Worm (Caenorhabditis elegans): ENCODE measurements around the gene msp-45.

The msp-45 gene

ce11 chrII:5187934-5188333 lies 31.1 kb upstream of the msp-45 start:
- TF ChIP-seq ZK546.5 (tag; optimal IDR thresholded peaks at IDR 0.05) (no peak), lsy-12 (tag; optimal IDR thresholded peaks at IDR 0.05) (no peak), nfya-1 (tag; optimal IDR thresholded peaks at IDR 0.05; ENCODE audit: insufficient read depth) (no peak), eor-1 (tag; optimal IDR thresholded peaks at IDR 0.05) (no peak), hmg-11 (tag; optimal IDR thresholded peaks at IDR 0.05) (no peak), jun-1 (tag; optimal IDR thresholded peaks at IDR 0.05) (no peak), egl-27 (tag; optimal IDR thresholded peaks at IDR 0.05) (no peak), skn-1 (tag; optimal IDR thresholded peaks at IDR 0.05) (no peak), pha-4 (tag; optimal IDR thresholded peaks at IDR 0.05) (no peak), daf-12 (tag; optimal IDR thresholded peaks at IDR 0.05) (no peak), ztf-4 (tag; optimal IDR thresholded peaks at IDR 0.05) (no peak), ama-1 (optimal IDR thresholded peaks at IDR 0.05) (no peak), lin-15B (tag; optimal IDR thresholded peaks at IDR 0.05) (no peak), egl-5 (tag; optimal IDR thresholded peaks at IDR 0.05) (no peak)

ce11 chrII:5187469-5187868 lies 30.6 kb upstream of the msp-45 start, which contains the start of gene crh-2:
TSS of gene crh-2 (minus strand) at chrII:5187569.
- TF ChIP-seq nhr-12 (tag; optimal IDR thresholded peaks at IDR 0.05), result no peak
- no peak for TF ChIP-seq snpc-4 (tag; optimal IDR thresholded peaks at IDR 0.05)

- TF ChIP-seq pqm-1 (tag; optimal IDR thresholded peaks at IDR 0.05) (peak; percentile 30), elt-2 (tag; optimal IDR thresholded peaks at IDR 0.05) (peak; percentile 94), nhr-25 (tag; optimal IDR thresholded peaks at IDR 0.05) (no peak), nhr-43 (tag; optimal IDR thresholded peaks at IDR 0.05; ENCODE audit: poor library complexity, severe bottlenecking) (no peak)
Measured at ce11 chrII:5186870-5187269, 30.0 kb upstream of the msp-45 start.

- TF ChIP-seq fkh-10 (GFP tag; optimal IDR thresholded peaks at IDR 0.05), result no peak
- no peak for TF ChIP-seq nhr-77 (tag; optimal IDR thresholded peaks at IDR 0.05)
- no peak for TF ChIP-seq R02D3.7 (tag; optimal IDR thresholded peaks at IDR 0.05)
- no peak for TF ChIP-seq daf-12 (tag; optimal IDR thresholded peaks at IDR 0.05)
- TF ChIP-seq pha-4 (tag; optimal IDR thresholded peaks at IDR 0.05), result peak; percentile 43
- TF ChIP-seq tbx-2 (tag; optimal IDR thresholded peaks at IDR 0.05), result no peak
- TF ChIP-seq unc-39 (tag; optimal IDR thresholded peaks at IDR 0.05), result no peak
- TF ChIP-seq aly-2 (tag; optimal IDR thresholded peaks at IDR 0.05), result no peak
- peak; percentile 95 for TF ChIP-seq pqm-1 (tag; optimal IDR thresholded peaks at IDR 0.05)
- TF ChIP-seq snpc-4 (tag; optimal IDR thresholded peaks at IDR 0.05), result no peak
- peak; percentile 99 for TF ChIP-seq elt-2 (tag; optimal IDR thresholded peaks at IDR 0.05)
- no peak for TF ChIP-seq lin-39 (tag; optimal IDR thresholded peaks at IDR 0.05)
- no peak for TF ChIP-seq fos-1 (tag; optimal IDR thresholded peaks at IDR 0.05)
- TF ChIP-seq ceh-16 (tag; optimal IDR thresholded peaks at IDR 0.05), result no peak
- no peak for TF ChIP-seq nhr-28 (tag; optimal IDR thresholded peaks at IDR 0.05)
- no peak for TF ChIP-seq nhr-25 (tag; optimal IDR thresholded peaks at IDR 0.05)
- TF ChIP-seq unc-62 (GFP tag; optimal IDR thresholded peaks at IDR 0.05), result no peak
- no peak for TF ChIP-seq mdl-1 (tag; optimal IDR thresholded peaks at IDR 0.05)
- no peak for TF ChIP-seq lsy-12 (tag; optimal IDR thresholded peaks at IDR 0.05)
- peak; percentile 13 for TF ChIP-seq ceh-28 (tag; optimal IDR thresholded peaks at IDR 0.05)
- no peak for TF ChIP-seq ztf-11 (tag; optimal IDR thresholded peaks at IDR 0.05)
- TF ChIP-seq eor-1 (tag; optimal IDR thresholded peaks at IDR 0.05), result no peak
- TF ChIP-seq nhr-12 (tag; optimal IDR thresholded peaks at IDR 0.05), result no peak
- TF ChIP-seq nhr-43 (tag; optimal IDR thresholded peaks at IDR 0.05; ENCODE audit: poor library complexity, severe bottlenecking), result no peak
- TF ChIP-seq mml-1 (tag; optimal IDR thresholded peaks at IDR 0.05), result no peak
- TF ChIP-seq jun-1 (tag; optimal IDR thresholded peaks at IDR 0.05), result peak; percentile 46
- TF ChIP-seq nfya-1 (tag; optimal IDR thresholded peaks at IDR 0.05; ENCODE audit: insufficient read depth), result no peak
Measured at ce11 chrII:5185955-5186539, 29.2 kb upstream of the msp-45 start.

Measured in whole organism, L3 larva.